Worm (Caenorhabditis elegans): Measurements from ENCODE around the gene tsp-8.

The tsp-8 gene

ce11 chrX:14708176-14708642, 21.1 kb downstream of the tsp-8 start (continued):
- TF ChIP-seq fos-1 (tag; optimal IDR thresholded peaks at IDR 0.05) (peak; percentile 89), C04F5.9 (tag; optimal IDR thresholded peaks at IDR 0.05) (peak; percentile 35), C34B4.2 (tag; optimal IDR thresholded peaks at IDR 0.05) (no peak), swsn-7 (tag; optimal IDR thresholded peaks at IDR 0.05) (peak; percentile 94), nhr-71 (tag; optimal IDR thresholded peaks at IDR 0.05) (peak; percentile 97), isw-1 (GFP tag; IDR thresholded peaks at IDR 0.05) (peak; percentile 88), blmp-1 (tag; optimal IDR thresholded peaks at IDR 0.05) (peak; percentile 54), efl-1 (optimal IDR thresholded peaks at IDR 0.05) (peak; percentile 71 to 79), efl-1 (GFP tag; optimal IDR thresholded peaks at IDR 0.05 in 1 of 2) (peak; percentile 53 to 95), elt-2 (tag; optimal IDR thresholded peaks at IDR 0.05) (no peak), lin-14 (GFP tag; optimal IDR thresholded peaks at IDR 0.05) (peak; percentile 100), zag-1 (tag; optimal IDR thresholded peaks at IDR 0.05) (no peak), ets-5 (GFP tag; IDR thresholded peaks at IDR 0.05) (no peak), pag-3 (tag; optimal IDR thresholded peaks at IDR 0.05; ENCODE audit: borderline replicate concordance, insufficient read depth) (peak; percentile 61), aha-1 (tag; optimal IDR thresholded peaks at IDR 0.05) (peak; percentile 87), lir-3 (tag; optimal IDR thresholded peaks at IDR 0.05; ENCODE audit: poor library complexity) (peak; percentile 71), nhr-19 (GFP tag; conservative IDR thresholded peaks at IDR 0.05) (peak; percentile 90), nhr-76 (tag; optimal IDR thresholded peaks at IDR 0.05) (no peak), snu-23 (GFP tag; optimal IDR thresholded peaks at IDR 0.05) (peak; percentile 94), mep-1 (tag; optimal IDR thresholded peaks at IDR 0.05) (peak; percentile 88), alr-1 (tag; optimal IDR thresholded peaks at IDR 0.05; ENCODE audit: borderline replicate concordance) (no peak), tlp-1 (tag; optimal IDR thresholded peaks at IDR 0.05) (no peak), unc-30 (tag; optimal IDR thresholded peaks at IDR 0.05) (no peak), ceh-90 (tag; optimal IDR thresholded peaks at IDR 0.05) (no peak), ceh-88 (GFP tag; IDR thresholded peaks at IDR 0.05) (peak; percentile 40; the same call in 1 of the 2 replicates), nhr-11 (tag; optimal IDR thresholded peaks at IDR 0.05) (peak; percentile 8), ceh-82 (tag; optimal IDR thresholded peaks at IDR 0.05) (peak; percentile 91 to 96 (median 93)), jun-1 (tag; optimal IDR thresholded peaks at IDR 0.05) (peak; percentile 92), C16A3.4 (tag; optimal IDR thresholded peaks at IDR 0.05) (peak; percentile 90), dpl-1 (GFP tag; optimal IDR thresholded peaks at IDR 0.05) (peak; percentile 42 to 69 (median 43)), fkh-10 (GFP tag; optimal IDR thresholded peaks at IDR 0.05) (peak; percentile 97), hlh-17 (GFP tag; optimal IDR thresholded peaks at IDR 0.05; ENCODE audit: borderline replicate concordance) (no peak), nhr-84 (tag; optimal IDR thresholded peaks at IDR 0.05) (no peak), hlh-4 (tag; optimal IDR thresholded peaks at IDR 0.05) (no peak), mdl-1 (tag; optimal IDR thresholded peaks at IDR 0.05) (peak; percentile 44 to 82), egl-27 (tag; optimal IDR thresholded peaks at IDR 0.05) (peak; percentile 44 to 81)

- no peak for TF ChIP-seq ceh-8 (GFP tag; optimal IDR thresholded peaks at IDR 0.05)
- no peak for TF ChIP-seq lsy-2 (tag; optimal IDR thresholded peaks at IDR 0.05)
- TF ChIP-seq nhr-85 (tag) = peak; percentile 64
- TF ChIP-seq ces-1 (GFP tag; optimal IDR thresholded peaks at IDR 0.05) = no peak
- peak; percentile 9 for TF ChIP-seq nhr-71 (tag; optimal IDR thresholded peaks at IDR 0.05)
- no peak for TF ChIP-seq unc-62 (GFP tag; optimal IDR thresholded peaks at IDR 0.05)
- TF ChIP-seq dsc-1 (tag; optimal IDR thresholded peaks at IDR 0.05) = peak; percentile 62
- TF ChIP-seq elt-2 (tag; optimal IDR thresholded peaks at IDR 0.05) = peak; percentile 9
- TF ChIP-seq ztf-11 (tag; optimal IDR thresholded peaks at IDR 0.05) = no peak
- TF ChIP-seq lin-14 (GFP tag; optimal IDR thresholded peaks at IDR 0.05) = peak; percentile 57
- no peak for TF ChIP-seq nhr-47 (tag; optimal IDR thresholded peaks at IDR 0.05)
- peak in 1 of 2 experiments; percentile 39 for TF ChIP-seq lin-35 (GFP tag; optimal IDR thresholded peaks at IDR 0.05)
- TF ChIP-seq mef-2 (tag; optimal IDR thresholded peaks at IDR 0.05) = no peak
- no peak for TF ChIP-seq lin-15B (tag; optimal IDR thresholded peaks at IDR 0.05)
- TF ChIP-seq nhr-84 (tag; optimal IDR thresholded peaks at IDR 0.05) = no peak
- TF ChIP-seq ceh-82 (tag; optimal IDR thresholded peaks at IDR 0.05) = no peak
- no peak for TF ChIP-seq lin-39 (tag; optimal IDR thresholded peaks at IDR 0.05)
- no peak for TF ChIP-seq swsn-7 (tag; optimal IDR thresholded peaks at IDR 0.05)
- no peak for TF ChIP-seq efl-1 (optimal IDR thresholded peaks at IDR 0.05)
- peak in 1 of 2 experiments; percentile 86 for TF ChIP-seq efl-1 (GFP tag; optimal IDR thresholded peaks at IDR 0.05 in 1 of 2)
- peak in 2 of 6 experiments; percentile 7 to 26 for TF ChIP-seq elt-3 (tag; optimal IDR thresholded peaks at IDR 0.05)
- no peak for TF ChIP-seq nhr-77 (tag; optimal IDR thresholded peaks at IDR 0.05)
- TF ChIP-seq egl-13 (tag; optimal IDR thresholded peaks at IDR 0.05) = no peak
These were observed 22.5 kb downstream of the tsp-8 start, which contains the start of gene tmem-184 for ce11 chrX:14706698-14707285. tmem-184 (minus strand) TSS chrX:14706861.
